Worm (Caenorhabditis elegans): ENCODE results near the gene srw-14.
"Not testable (repeated sequence)": the region's sequence is repeated elsewhere in the genome, so short reads cannot be mapped to it uniquely, and the experiment has no call there.

- not testable (repeated sequence) for TF ChIP-seq nhr-11, elt-2, ztf-4 (tag; optimal IDR thresholded peaks at IDR 0.05)
Observed at ce11 chrV:15207681-15208080, 18.1 kb upstream of the srw-14 start, which contains the start of gene C41G6.12.
